Worm (Caenorhabditis elegans) whole organism, early embryonic: ENCODE measurements around the gene K07C5.9.

Experiments used
- B0310.2 ChIP-seq: sonication (generic microtip); optimal IDR thresholded peaks from 2 replicates; lab custom pipeline; 2016; ENCODE audit warnings: mild to moderate bottlenecking, missing genetic modification characterization, missing compliant biosample characterization
- F13C5.2 ChIP-seq: sonication (generic microtip); optimal IDR thresholded peaks from 2 replicates; lab custom pipeline; 2017; ENCODE audit warnings: mild to moderate bottlenecking, missing genetic modification characterization, inconsistent platforms, missing compliant biosample characterization
- aly-1 ChIP-seq: sonication (generic microtip); optimal IDR thresholded peaks from 2 replicates; lab custom pipeline; 2016; ENCODE audit warnings: missing genetic modification characterization, missing compliant biosample characterization
- ama-1 ChIP-seq: fragments of 150-350 bp; optimal IDR thresholded peaks from 2 replicates; lab custom pipeline; 2014
- ceh-13 ChIP-seq: fragments of 200-800 bp; sonication (Bioruptor generic); optimal IDR thresholded peaks from 2 replicates; lab custom pipeline; 2018; ENCODE audit warnings: mild to moderate bottlenecking, missing genetic modification characterization, missing compliant biosample characterization
- ceh-36 ChIP-seq: sonication (generic microtip); optimal IDR thresholded peaks from 2 replicates; lab custom pipeline; 2016; ENCODE audit warnings: missing genetic modification characterization, inconsistent platforms, missing compliant biosample characterization
- ets-7 ChIP-seq: sonication (generic microtip); optimal IDR thresholded peaks from 2 replicates; lab custom pipeline; 2016; ENCODE audit warnings: missing genotype, missing genetic modification characterization, missing compliant biosample characterization
- flt-1 ChIP-seq: fragments of 200-800 bp; sonication (Bioruptor generic); IDR thresholded peaks from 2 replicates; pipeline ENCODE4 v1.3.6; 2022; ENCODE audit warnings: missing genetic modification characterization, missing compliant biosample characterization
- hmbx-1 ChIP-seq: sonication (generic microtip); optimal IDR thresholded peaks from 2 replicates; lab custom pipeline; 2016; ENCODE audit warnings: mild to moderate bottlenecking, missing genetic modification characterization, missing compliant biosample characterization
- hmg-4 ChIP-seq: fragments of 200-800 bp; sonication (Bioruptor generic); optimal IDR thresholded peaks from 2 replicates; lab custom pipeline; 2018; ENCODE audit warnings: mild to moderate bottlenecking, missing genetic modification characterization, missing compliant biosample characterization
- hnd-1 ChIP-seq: sonication (generic microtip); optimal IDR thresholded peaks from 2 replicates; lab custom pipeline; 2016; ENCODE audit warnings: missing genetic modification characterization, missing compliant biosample characterization
- pes-1 ChIP-seq: fragments of 200-800 bp; sonication (Bioruptor generic); IDR thresholded peaks from 2 replicates; pipeline ENCODE4 v1.3.6; 2022; ENCODE audit warnings: missing genetic modification reagents, missing genetic modification characterization, missing compliant biosample characterization
- scrt-1 ChIP-seq: fragments of 200-800 bp; sonication (Bioruptor generic); IDR thresholded peaks from 2 replicates; pipeline ENCODE4 v1.3.6; 2022; ENCODE audit warnings: missing genetic modification characterization, missing compliant biosample characterization
- sea-1 ChIP-seq: fragments of 200-800 bp; sonication (Bioruptor generic); conservative IDR thresholded peaks from 2 replicates; pipeline ENCODE4 v1.3.6; 2022; ENCODE audit warnings: missing genetic modification characterization, missing compliant biosample characterization
- tbx-11 ChIP-seq: fragments of 200-800 bp; sonication (Bioruptor generic); IDR thresholded peaks from 2 replicates; pipeline ENCODE4 v1.3.6; 2022; ENCODE audit warnings: missing genetic modification characterization, missing compliant biosample characterization
- tbx-37 ChIP-seq: fragments of 200-800 bp; sonication (Bioruptor generic); conservative IDR thresholded peaks from 2 replicates; pipeline ENCODE4 v1.3.6; 2022; ENCODE audit warnings: missing genetic modification reagents, missing genetic modification characterization, missing compliant biosample characterization
- tra-4 ChIP-seq: sonication (generic microtip); optimal IDR thresholded peaks from 2 replicates; lab custom pipeline; 2017; ENCODE audit warnings: missing genetic modification characterization, missing compliant biosample characterization

K07C5.9 gene

ce11 chrV:10368256-10368655, 18.3 kb upstream of the K07C5.9 start, which contains the start of gene sri-20:
TSS of gene sri-20 (plus strand) at chrV:10368556.
- no peak for TF ChIP-seq flt-1 (GFP tag; lab: Robert Waterston, UW)
- no peak for TF ChIP-seq F13C5.2 (tag; lab: Kevin White, UChicago)
- TF ChIP-seq scrt-1 (GFP tag; lab: Robert Waterston, UW) = no peak
- no peak for TF ChIP-seq tbx-37
- no peak for TF ChIP-seq tbx-11 (GFP tag; lab: Robert Waterston, UW)
- TF ChIP-seq hmg-4 = no peak
- no peak for TF ChIP-seq pes-1 (GFP tag; lab: Robert Waterston, UW)
- no peak for TF ChIP-seq ets-7
- TF ChIP-seq hnd-1 = no peak
- TF ChIP-seq tra-4 (tag; lab: Kevin White, UChicago) = no peak
- no peak for TF ChIP-seq sea-1 (GFP tag; lab: Robert Waterston, UW)
- TF ChIP-seq ama-1 (lab: Kevin White, UChicago) = no peak

DNA sequence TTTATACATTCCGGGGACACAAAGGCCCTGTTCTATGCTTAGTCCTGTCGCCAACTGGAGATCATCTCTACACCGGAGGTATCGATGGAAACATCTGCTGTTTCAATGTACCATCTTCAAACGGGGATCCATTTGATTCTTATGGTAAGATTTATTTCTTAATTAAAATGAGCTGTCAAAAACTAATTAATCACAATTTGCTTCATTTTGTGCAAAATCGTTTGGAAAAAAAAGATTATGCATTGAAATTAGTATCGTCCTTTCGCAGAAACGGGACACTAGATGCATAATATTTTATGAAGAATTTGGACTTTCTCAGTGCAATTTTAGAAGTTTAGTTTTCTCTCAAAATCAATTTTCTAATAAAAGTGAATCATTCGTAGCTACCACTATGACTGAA, 13.9 kb upstream of the K07C5.9 start:
- TF ChIP-seq flt-1 (GFP tag; lab: Robert Waterston, UW) (no peak), tbx-11 (GFP tag; lab: Robert Waterston, UW) (no peak), sea-1 (GFP tag; lab: Robert Waterston, UW) (no peak), hnd-1 (no peak), tra-4 (tag; lab: Kevin White, UChicago) (no peak), F13C5.2 (tag; lab: Kevin White, UChicago) (no peak), ceh-13 (no peak), scrt-1 (GFP tag; lab: Robert Waterston, UW) (no peak), B0310.2 (tag; lab: Kevin White, UChicago) (no peak), ceh-36 (tag; lab: Kevin White, UChicago) (no peak), ama-1 (lab: Kevin White, UChicago) (no peak), aly-1 (tag; lab: Kevin White, UChicago) (no peak)

- TF ChIP-seq tra-4 (tag; lab: Kevin White, UChicago) (no peak), ama-1 (lab: Kevin White, UChicago) (no peak), sea-1 (GFP tag; lab: Robert Waterston, UW) (no peak), hnd-1 (no peak), tbx-37 (no peak), aly-1 (tag; lab: Kevin White, UChicago) (no peak), F13C5.2 (tag; lab: Kevin White, UChicago) (no peak), tbx-11 (GFP tag; lab: Robert Waterston, UW) (no peak), pes-1 (GFP tag; lab: Robert Waterston, UW) (no peak), B0310.2 (tag; lab: Kevin White, UChicago) (no peak), ceh-36 (tag; lab: Kevin White, UChicago) (no peak), hmg-4 (no peak)
Measured at ce11 chrV:10361830-10362397, 12.0 kb upstream of the K07C5.9 start, which contains the start of gene cash-1. TSS of gene cash-1 (plus strand) at chrV:10362261.

DNA sequence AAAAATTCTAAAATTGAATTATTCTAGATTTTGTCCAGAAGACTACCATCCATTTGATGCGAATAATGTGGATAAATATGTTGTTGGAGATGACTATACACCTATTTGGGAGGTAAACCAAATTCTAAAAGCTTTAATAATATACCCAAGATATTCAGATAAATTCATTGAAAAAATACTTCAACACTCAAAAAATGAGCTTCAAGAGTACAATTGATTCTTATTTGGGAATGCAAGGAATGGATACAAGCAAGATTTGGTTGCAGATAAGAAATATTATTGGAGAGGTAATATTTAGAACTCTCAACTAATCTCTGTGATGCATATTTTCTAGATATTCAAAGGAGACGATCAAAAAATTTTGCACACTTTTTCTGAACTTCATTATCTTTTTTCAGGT, 10.2 kb upstream of the K07C5.9 start:
- TF ChIP-seq scrt-1 (GFP tag; lab: Robert Waterston, UW) = no peak
- no peak for TF ChIP-seq sea-1 (GFP tag; lab: Robert Waterston, UW)
- no peak for TF ChIP-seq tbx-37
- TF ChIP-seq hmg-4 = no peak
- TF ChIP-seq hnd-1 = no peak
- no peak for TF ChIP-seq B0310.2 (tag; lab: Kevin White, UChicago)
- no peak for TF ChIP-seq aly-1 (tag; lab: Kevin White, UChicago)
- TF ChIP-seq hmbx-1 (tag; lab: Kevin White, UChicago) = no peak
- no peak for TF ChIP-seq F13C5.2 (tag; lab: Kevin White, UChicago)
- no peak for TF ChIP-seq flt-1 (GFP tag; lab: Robert Waterston, UW)
- TF ChIP-seq ceh-36 (tag; lab: Kevin White, UChicago) = no peak
- TF ChIP-seq ets-7 = no peak
- no peak for TF ChIP-seq ceh-13
- TF ChIP-seq tbx-11 (GFP tag; lab: Robert Waterston, UW) = no peak
- TF ChIP-seq tra-4 (tag; lab: Kevin White, UChicago) = no peak
- no peak for TF ChIP-seq ama-1 (lab: Kevin White, UChicago)
- no peak for TF ChIP-seq pes-1 (GFP tag; lab: Robert Waterston, UW)

DNA sequence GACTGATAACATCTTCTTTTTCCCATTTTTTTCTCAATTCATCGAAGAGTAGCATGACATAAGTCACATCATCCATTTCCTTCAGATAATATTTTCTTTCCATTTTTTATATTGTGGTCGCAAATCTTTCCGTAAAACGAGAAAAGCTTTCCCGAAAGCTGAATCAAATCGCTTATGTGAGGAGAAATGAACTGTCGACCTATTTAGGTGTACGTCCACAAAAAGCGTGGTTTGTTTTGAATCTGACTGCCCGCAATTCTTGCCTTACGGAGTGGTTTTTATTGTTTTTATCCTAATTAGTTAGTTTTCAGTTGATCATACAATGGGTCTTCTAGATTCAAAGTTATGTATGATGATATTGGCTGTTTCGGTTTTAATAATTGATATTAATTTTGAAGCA, 8.3 kb upstream of the K07C5.9 start, which contains the start of gene ttll-15:
ttll-15 (plus strand) TSS at position 301 of the 400 bp plus-strand sequence.
- no peak for TF ChIP-seq ets-7
- TF ChIP-seq tbx-11 (GFP tag; lab: Robert Waterston, UW) = no peak
- TF ChIP-seq B0310.2 (tag; lab: Kevin White, UChicago) = no peak
- no peak for TF ChIP-seq scrt-1 (GFP tag; lab: Robert Waterston, UW)
- TF ChIP-seq ceh-36 (tag; lab: Kevin White, UChicago) = no peak
- TF ChIP-seq tbx-37 = no peak
- TF ChIP-seq flt-1 (GFP tag; lab: Robert Waterston, UW) = no peak
- TF ChIP-seq F13C5.2 (tag; lab: Kevin White, UChicago) = no peak

DNA sequence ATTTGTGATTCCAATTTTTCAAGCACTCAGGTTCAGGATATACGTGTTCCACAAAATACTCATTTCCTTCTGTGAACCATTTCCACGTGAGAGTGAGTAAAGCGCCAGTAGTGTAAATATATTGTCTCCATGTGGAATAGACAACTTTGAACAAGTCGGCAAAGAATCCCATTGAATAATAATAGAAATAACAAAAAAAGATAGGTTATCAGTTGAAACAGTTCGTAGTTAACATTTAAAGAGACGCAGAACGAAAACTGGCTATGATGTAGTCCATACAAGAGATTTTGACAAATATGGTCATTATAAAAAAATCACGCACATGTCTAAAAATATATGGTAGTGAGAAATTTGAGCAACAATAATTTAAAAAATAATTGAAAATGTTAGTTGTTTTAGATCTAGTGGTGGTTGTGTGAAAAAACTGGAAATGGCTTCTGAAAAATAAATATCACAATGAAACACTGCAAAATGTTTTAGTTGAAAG, 7.6 kb upstream of the K07C5.9 start, which contains the start of gene ceeh-2:
ceeh-2 (minus strand) TSS at position 437 of the 487 bp plus-strand sequence.
- TF ChIP-seq aly-1 (tag; lab: Kevin White, UChicago) (no peak), sea-1 (GFP tag; lab: Robert Waterston, UW) (no peak), F13C5.2 (tag; lab: Kevin White, UChicago) (no peak), ceh-36 (tag; lab: Kevin White, UChicago) (no peak), ceh-13 (no peak), flt-1 (GFP tag; lab: Robert Waterston, UW) (no peak), hmg-4 (no peak), tbx-11 (GFP tag; lab: Robert Waterston, UW) (no peak), tra-4 (tag; lab: Kevin White, UChicago) (no peak), ets-7 (no peak), scrt-1 (GFP tag; lab: Robert Waterston, UW) (no peak), ama-1 (lab: Kevin White, UChicago) (no peak), B0310.2 (tag; lab: Kevin White, UChicago) (no peak), hmbx-1 (tag; lab: Kevin White, UChicago) (no peak), tbx-37 (no peak), hnd-1 (no peak), pes-1 (GFP tag; lab: Robert Waterston, UW) (no peak)
